Fruit fly (Drosophila melanogaster): ENCODE data around the gene Snmp1.
A peak's percentile ranks its signal among the peaks of the same experiment; 100 is the strongest.

- TF ChIP-seq CG14655 (GFP tag; optimal IDR thresholded peaks at IDR 0.05) (no peak), EcR (GFP tag; optimal IDR thresholded peaks at IDR 0.05) (peak; percentile 51), fd96Ca (GFP tag; IDR thresholded peaks at IDR 0.05) (no peak), CG15710 (tag; optimal IDR thresholded peaks at IDR 0.05) (no peak), Snoo (tag; optimal IDR thresholded peaks at IDR 0.05) (peak; percentile 12), gl (tag; optimal IDR thresholded peaks at IDR 0.05) (no peak)
Observed at dm6 chr3R:21214693-21215145, 46.7 kb upstream of the Snmp1 start, which contains the start of gene Ddrgk1.

All from whole organism, pupa.